Fruit fly (Drosophila melanogaster) whole organism, prepupa: ENCODE results near the gene CG14664.
A peak's percentile ranks its signal among the peaks of the same experiment; 100 is the strongest.

Experiments
- Eip78C ChIP-seq: fragments of 200-800 bp; sonication (Bioruptor generic); peaks from one replicate; lab custom pipeline; 2016; ENCODE audit warnings: missing biosample characterization, missing genetic modification characterization
- Ets96B ChIP-seq: fragments of 200-800 bp; optimal IDR thresholded peaks from 2 replicates; lab custom pipeline; 2019; ENCODE audit warnings: missing biosample characterization, mild to moderate bottlenecking, missing genetic modification characterization, moderate library complexity
- Hr38 ChIP-seq: sonication (Bioruptor generic); optimal IDR thresholded peaks from 2 replicates; lab custom pipeline; 2016; ENCODE audit warnings: missing biosample characterization, missing genetic modification characterization
- Met ChIP-seq: fragments of 200-800 bp; sonication (Bioruptor generic); optimal IDR thresholded peaks from 3 replicates; lab custom pipeline; 2016; ENCODE audit warnings: missing biosample characterization, missing genetic modification characterization
- fd59A ChIP-seq: fragments of 200-800 bp; sonication (Bioruptor generic); optimal IDR thresholded peaks from 2 replicates; lab custom pipeline; 2017; ENCODE audit warnings: missing biosample characterization, mild to moderate bottlenecking, missing genetic modification characterization, missing genetic modification reagents
- fd85E ChIP-seq: fragments of 200-800 bp; sonication (Bioruptor generic); optimal IDR thresholded peaks from 3 replicates; lab custom pipeline; 2016; ENCODE audit warnings: missing biosample characterization, missing genetic modification characterization
- ss ChIP-seq, 2 experiments: fragments of 200-800 bp; sonication (Bioruptor generic); optimal IDR thresholded peaks; 2 replicates in 1 of 2; 3 replicates in 1 of 2; lab custom pipeline; 2017 to 2018; ENCODE audit warnings: mild to moderate bottlenecking in 2 of 2, missing biosample characterization in 2 of 2, missing genetic modification characterization in 2 of 2, moderate library complexity in 1 of 2
- topi ChIP-seq: fragments of 200-800 bp; sonication (Bioruptor generic); optimal IDR thresholded peaks from 3 replicates; lab custom pipeline; 2016; ENCODE audit warnings: missing biosample characterization, missing genetic modification characterization

dm6 chr3R:5246950-5247349, 23.0 kb downstream of the CG14664 start:
- TF ChIP-seq topi (GFP tag; lab: Kevin White, UChicago) (no peak), fd59A (no peak), Hr38 (GFP tag; lab: Kevin White, UChicago) (no peak), Ets96B (tag; lab: Kevin White, UChicago) (no peak), Eip78C (GFP tag; lab: Kevin White, UChicago) (peak; percentile 25), fd85E (no peak), ss (GFP tag; optimal IDR thresholded peaks at IDR 0.05; lab: Kevin White, UChicago) (no peak), Met (GFP tag; lab: Kevin White, UChicago) (no peak)
